Fruit fly (Drosophila melanogaster): ENCODE data around the gene upd3.

Gene upd3

DNA sequence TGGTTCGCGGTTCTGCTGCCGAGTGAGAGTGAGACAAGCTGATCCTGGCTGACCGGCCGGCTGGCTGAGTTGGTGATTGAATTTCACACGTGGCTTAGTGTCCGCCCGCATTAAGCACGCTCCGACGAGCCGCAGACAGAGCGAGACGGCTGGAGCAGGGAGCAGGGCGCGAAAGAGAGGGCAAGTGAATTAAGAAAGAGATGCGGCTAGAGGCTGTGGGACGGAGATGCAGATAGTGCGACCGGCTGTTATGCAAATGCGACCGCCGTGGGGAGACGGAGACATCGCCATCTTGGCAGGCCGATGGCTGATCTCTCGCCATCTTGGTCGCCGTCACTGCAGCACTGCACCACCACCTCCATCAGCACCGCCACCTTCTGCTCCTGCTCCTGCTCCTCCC is 10.2 kb upstream of the upd3 start:
- TF ChIP-seq CG32264 (GFP tag; optimal IDR thresholded peaks at IDR 0.05) (no peak), Hr78 (GFP tag; optimal IDR thresholded peaks at IDR 0.05) (no peak), sv (GFP tag; optimal IDR thresholded peaks at IDR 0.05) (no peak), Hr83 (GFP tag; optimal IDR thresholded peaks at IDR 0.05; ENCODE audit: poor library complexity, severe bottlenecking) (no peak), Hnf4 (GFP tag; optimal IDR thresholded peaks at IDR 0.05) (no peak), Dif (GFP tag; optimal IDR thresholded peaks at IDR 0.05; ENCODE audit: partially characterized antibody) (no peak), Myc (optimal IDR thresholded peaks at IDR 0.05) (no peak), Jra (GFP tag; optimal IDR thresholded peaks at IDR 0.05) (no peak), tai (GFP tag; optimal IDR thresholded peaks at IDR 0.05) (no peak), Vsx2 (GFP tag; optimal IDR thresholded peaks at IDR 0.05; ENCODE audit: partially characterized antibody) (no peak)

DNA sequence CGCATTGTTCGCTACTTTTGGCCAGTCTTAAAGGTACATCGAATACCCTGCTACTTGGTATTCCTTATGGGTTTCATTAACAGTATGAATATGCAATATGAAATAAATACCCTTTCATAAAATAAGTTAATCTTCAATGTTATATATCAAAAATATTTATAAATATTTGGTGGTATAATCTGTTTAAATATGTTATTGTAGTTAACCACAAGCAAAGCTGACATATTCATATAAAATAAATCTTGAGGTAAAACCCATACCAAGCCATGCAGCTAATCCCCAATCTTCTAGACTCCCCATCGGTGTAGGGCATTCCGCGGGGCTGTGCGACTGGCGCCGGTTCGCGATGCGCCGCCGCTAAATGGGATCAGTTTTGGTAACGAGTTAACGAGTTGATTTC is 4.6 kb upstream of the upd3 start:
- peak; percentile 75 for TF ChIP-seq HLH106 (tag; optimal IDR thresholded peaks at IDR 0.05)
- TF ChIP-seq Sp1 (GFP tag; optimal IDR thresholded peaks at IDR 0.05): peak; percentile 70
- TF ChIP-seq foxo (GFP tag; optimal IDR thresholded peaks at IDR 0.05): peak in 1 of 2 experiments; percentile 71
- TF ChIP-seq fru (GFP tag; optimal IDR thresholded peaks at IDR 0.05): peak; percentile 40
- peak; percentile 73 for TF ChIP-seq dmrt93B (GFP tag; optimal IDR thresholded peaks at IDR 0.05)
- TF ChIP-seq Vsx2 (GFP tag; optimal IDR thresholded peaks at IDR 0.05; ENCODE audit: partially characterized antibody): no peak
- peak; percentile 50 for TF ChIP-seq OdsH (GFP tag; optimal IDR thresholded peaks at IDR 0.05)
- TF ChIP-seq Dif (GFP tag; optimal IDR thresholded peaks at IDR 0.05; ENCODE audit: partially characterized antibody): no peak
- TF ChIP-seq h (GFP tag; optimal IDR thresholded peaks at IDR 0.05): peak; percentile 43
- no peak for TF ChIP-seq Abd-B (GFP tag; optimal IDR thresholded peaks at IDR 0.05)
- no peak for TF ChIP-seq sage (GFP tag; optimal IDR thresholded peaks at IDR 0.05)
- TF ChIP-seq psq (GFP tag; optimal IDR thresholded peaks at IDR 0.05): peak; percentile 55
- peak; percentile 56 for TF ChIP-seq rgr (GFP tag; optimal IDR thresholded peaks at IDR 0.05)
- peak; percentile 36 for TF ChIP-seq CG9705 (GFP tag; optimal IDR thresholded peaks at IDR 0.05)

dm6 chrX:18273180-18274016 is 3.6 kb upstream of the upd3 start:
- no peak for TF ChIP-seq brk (GFP tag; optimal IDR thresholded peaks at IDR 0.05)
- TF ChIP-seq GATAd (GFP tag; optimal IDR thresholded peaks at IDR 0.05): no peak
- no peak for TF ChIP-seq Hnf4 (GFP tag; optimal IDR thresholded peaks at IDR 0.05)
- no peak for TF ChIP-seq Rel (GFP tag; optimal IDR thresholded peaks at IDR 0.05)
- TF ChIP-seq Rel (tag; optimal IDR thresholded peaks at IDR 0.05): peak; percentile 61
- peak; percentile 38 for TF ChIP-seq OdsH (GFP tag; optimal IDR thresholded peaks at IDR 0.05)
- TF ChIP-seq br (GFP tag; optimal IDR thresholded peaks at IDR 0.05): no peak
- TF ChIP-seq N (GFP tag; optimal IDR thresholded peaks at IDR 0.05): no peak
- TF ChIP-seq Hr83 (GFP tag; optimal IDR thresholded peaks at IDR 0.05; ENCODE audit: poor library complexity, severe bottlenecking): no peak
- TF ChIP-seq Sp1 (GFP tag; optimal IDR thresholded peaks at IDR 0.05): peak; percentile 78
- no peak for TF ChIP-seq woc (GFP tag; optimal IDR thresholded peaks at IDR 0.05)
- TF ChIP-seq sage (GFP tag; optimal IDR thresholded peaks at IDR 0.05): no peak
- TF ChIP-seq jim (GFP tag; optimal IDR thresholded peaks at IDR 0.05): no peak
- TF ChIP-seq fru (GFP tag; optimal IDR thresholded peaks at IDR 0.05): peak; percentile 22
- TF ChIP-seq Mio (GFP tag; optimal IDR thresholded peaks at IDR 0.05): no peak
- no peak for TF ChIP-seq dl (GFP tag; optimal IDR thresholded peaks at IDR 0.05; ENCODE audit: insufficient read depth in 1 of 2, partially characterized antibody in 2 of 2)
- peak; percentile 96 for TF ChIP-seq Dfd (GFP tag; optimal IDR thresholded peaks at IDR 0.05)
- TF ChIP-seq Abd-B (GFP tag; optimal IDR thresholded peaks at IDR 0.05): no peak
- peak; percentile 14 for TF ChIP-seq CrebA (GFP tag; optimal IDR thresholded peaks at IDR 0.05; ENCODE audit: borderline replicate concordance)
- no peak for TF ChIP-seq Jra (GFP tag; optimal IDR thresholded peaks at IDR 0.05)
- TF ChIP-seq h (GFP tag; optimal IDR thresholded peaks at IDR 0.05): peak; percentile 8
- TF ChIP-seq psq (GFP tag; optimal IDR thresholded peaks at IDR 0.05): peak; percentile 53
- no peak for TF ChIP-seq tai (GFP tag; optimal IDR thresholded peaks at IDR 0.05)
- TF ChIP-seq HLH106 (tag; optimal IDR thresholded peaks at IDR 0.05): peak; percentile 79
- TF ChIP-seq rgr (GFP tag; optimal IDR thresholded peaks at IDR 0.05): peak; percentile 37
- no peak for TF ChIP-seq usp (GFP tag; optimal IDR thresholded peaks at IDR 0.05)
- no peak for TF ChIP-seq dsf (GFP tag; optimal IDR thresholded peaks at IDR 0.05; ENCODE audit: borderline replicate concordance)
- peak; percentile 58 for TF ChIP-seq dmrt93B (GFP tag; optimal IDR thresholded peaks at IDR 0.05)
- TF ChIP-seq lola (GFP tag; optimal IDR thresholded peaks at IDR 0.05): no peak
- peak in 1 of 2 experiments; percentile 59 for TF ChIP-seq foxo (GFP tag; optimal IDR thresholded peaks at IDR 0.05)
- no peak for TF ChIP-seq Hr78 (GFP tag; optimal IDR thresholded peaks at IDR 0.05)
- no peak for TF ChIP-seq pan (optimal IDR thresholded peaks at IDR 0.05)
- no peak for TF ChIP-seq Myc (optimal IDR thresholded peaks at IDR 0.05)
- peak; percentile 72 for TF ChIP-seq Vsx2 (GFP tag; optimal IDR thresholded peaks at IDR 0.05; ENCODE audit: partially characterized antibody)
- no peak for TF ChIP-seq Dif (GFP tag; optimal IDR thresholded peaks at IDR 0.05; ENCODE audit: partially characterized antibody)
- TF ChIP-seq CG32264 (GFP tag; optimal IDR thresholded peaks at IDR 0.05): no peak
- TF ChIP-seq sv (GFP tag; optimal IDR thresholded peaks at IDR 0.05): no peak
- TF ChIP-seq CG9705 (GFP tag; optimal IDR thresholded peaks at IDR 0.05): peak; percentile 34
- TF ChIP-seq ey (GFP tag; optimal IDR thresholded peaks at IDR 0.05): no peak

Data from whole organism, wandering third instar larva.